Fruit fly (Drosophila melanogaster) whole organism, pupa: Measurements from ENCODE around the gene CG31675.

Source experiments
- CG12605 ChIP-seq: fragments of 200-800 bp; sonication (Bioruptor generic); IDR thresholded peaks from 2 replicates; pipeline ENCODE4 v1.3.6; 2022; ENCODE audit warnings: missing biosample characterization, missing genetic modification characterization
- CG13204 ChIP-seq: fragments of 200-800 bp; sonication (Bioruptor generic); optimal IDR thresholded peaks from 2 replicates; lab custom pipeline; 2018; ENCODE audit warnings: missing biosample characterization, mild to moderate bottlenecking, missing genetic modification characterization, moderate library complexity
- CG14655 ChIP-seq: fragments of 200-800 bp; sonication (Bioruptor generic); optimal IDR thresholded peaks from 3 replicates; lab custom pipeline; 2017; ENCODE audit warnings: mild to moderate bottlenecking, missing biosample characterization, missing genetic modification reagents, missing genetic modification characterization
- CG15710 ChIP-seq: fragments of 200-800 bp; sonication (Bioruptor generic); optimal IDR thresholded peaks from 2 replicates; lab custom pipeline; 2018; ENCODE audit warnings: missing biosample characterization, mild to moderate bottlenecking, missing genetic modification characterization, moderate library complexity
- CG17806 ChIP-seq: fragments of 200-800 bp; sonication (Bioruptor generic); optimal IDR thresholded peaks from 2 replicates; lab custom pipeline; 2018; ENCODE audit warnings: missing biosample characterization, mild to moderate bottlenecking, missing genetic modification characterization, moderate library complexity
- CG32121 ChIP-seq: fragments of 200-800 bp; sonication (Bioruptor generic); IDR thresholded peaks from 2 replicates; pipeline ENCODE4 v1.3.6; 2022; ENCODE audit warnings: missing biosample characterization, missing genetic modification characterization
- CG34367 ChIP-seq: fragments of 200-800 bp; sonication (Bioruptor generic); optimal IDR thresholded peaks from 2 replicates; lab custom pipeline; 2018; ENCODE audit warnings: missing biosample characterization, mild to moderate bottlenecking, missing genetic modification characterization
- CG4496 ChIP-seq: fragments of 200-800 bp; sonication (Bioruptor generic); IDR thresholded peaks from 3 replicates; pipeline ENCODE4 v1.3.6; 2022; ENCODE audit warnings: missing biosample characterization, missing genetic modification characterization
- CG8301 ChIP-seq: fragments of 200-800 bp; sonication (Bioruptor generic); optimal IDR thresholded peaks from 2 replicates; lab custom pipeline; 2018; ENCODE audit warnings: missing biosample characterization, mild to moderate bottlenecking, missing genetic modification characterization
- CG9948 ChIP-seq: fragments of 200-800 bp; sonication (Bioruptor generic); optimal IDR thresholded peaks from 2 replicates; lab custom pipeline; 2018; ENCODE audit warnings: missing biosample characterization, mild to moderate bottlenecking, missing genetic modification characterization, moderate library complexity
- EcR ChIP-seq: fragments of 200-800 bp; sonication (Bioruptor generic); optimal IDR thresholded peaks from 3 replicates; lab custom pipeline; 2019; ENCODE audit warnings: missing biosample characterization, missing genetic modification characterization, mild to moderate bottlenecking, moderate library complexity, missing genetic modification reagents
- Pif1B ChIP-seq: fragments of 200-800 bp; sonication (Bioruptor generic); optimal IDR thresholded peaks from 3 replicates; lab custom pipeline; 2016; ENCODE audit warnings: missing biosample characterization, missing genetic modification characterization
- Snoo ChIP-seq: fragments of 200-800 bp; sonication (Bioruptor generic); optimal IDR thresholded peaks from 3 replicates; lab custom pipeline; 2017; ENCODE audit warnings: missing biosample characterization, mild to moderate bottlenecking, missing genetic modification characterization, inconsistent platforms
- gl ChIP-seq: fragments of 200-800 bp; sonication (Bioruptor generic); optimal IDR thresholded peaks from 2 replicates; lab custom pipeline; 2018; ENCODE audit warnings: missing biosample characterization, mild to moderate bottlenecking, missing genetic modification characterization

- TF ChIP-seq gl (peak; percentile 59), Snoo (tag; lab: Kevin White, UChicago) (no peak), CG32121 (GFP tag; lab: Robert Waterston, UW) (peak; percentile 16; the same call in 1 of the 2 replicates), CG17806 (tag; lab: Kevin White, UChicago) (no peak), CG34367 (tag; lab: Kevin White, UChicago) (peak; percentile 38), CG14655 (GFP tag; lab: Kevin White, UChicago) (peak; percentile 58), CG9948 (tag; lab: Kevin White, UChicago) (no peak), CG15710 (peak; percentile 9), CG12605 (GFP tag; lab: Robert Waterston, UW) (peak; percentile 73), CG13204 (GFP tag; lab: Kevin White, UChicago) (no peak), CG4496 (GFP tag; lab: Robert Waterston, UW) (peak; percentile 77), CG8301 (tag; lab: Kevin White, UChicago) (peak; percentile 40), EcR (GFP tag; lab: Kevin White, UChicago) (no peak), Pif1B (GFP tag; lab: Kevin White, UChicago) (no peak)
Observed at dm6 chr2L:20891188-20891587, 23.6 kb downstream of the CG31675 start.
